Worm (Caenorhabditis elegans) whole organism, L3 larva: ENCODE data around the gene clec-257.

Source experiments
- nhr-23 ChIP-seq: fragments of 150-350 bp; optimal IDR thresholded peaks from 2 replicates; lab custom pipeline; 2014; ENCODE audit warnings: missing biosample characterization, missing genetic modification reagents, missing genetic modification characterization
- nhr-237 ChIP-seq: fragments of 150-350 bp; optimal IDR thresholded peaks from 2 replicates; lab custom pipeline; 2014; ENCODE audit warnings: missing biosample characterization, missing genetic modification characterization
- nhr-67 ChIP-seq: fragments of 150-350 bp; optimal IDR thresholded peaks from 2 replicates; lab custom pipeline; 2014; ENCODE audit warnings: missing biosample characterization, missing genetic modification characterization
- nhr-76 ChIP-seq: fragments of 150-350 bp; sonication (generic microtip); optimal IDR thresholded peaks from 5 replicates; lab custom pipeline; 2014; ENCODE audit warnings: missing biosample characterization, missing genetic modification characterization

ce11 chrV:18761078-18761477, 11.8 kb upstream of the clec-257 start, which contains the start of gene F11D11.4:
- TF ChIP-seq nhr-67 (tag; lab: Kevin White, UChicago): no peak
- TF ChIP-seq nhr-237 (tag; lab: Kevin White, UChicago): no peak
- no peak for TF ChIP-seq nhr-23 (tag; lab: Kevin White, UChicago)
- no peak for TF ChIP-seq nhr-76
